Fruit fly (Drosophila melanogaster): Measurements from ENCODE around the gene clumsy.

The clumsy gene

dm6 chr2L:21196511-21196910 lies 9.8 kb upstream of the clumsy start (continued):
- peak; percentile 25 for TF ChIP-seq esn (GFP tag; optimal IDR thresholded peaks at IDR 0.05)
- TF ChIP-seq CG6163 (GFP tag; IDR thresholded peaks at IDR 0.05), result no peak
- TF ChIP-seq Sox102F (GFP tag; optimal IDR thresholded peaks at IDR 0.05), result no peak
- TF ChIP-seq CG8632 (GFP tag; optimal IDR thresholded peaks at IDR 0.05), result no peak
- no peak for TF ChIP-seq CG16779 (tag; optimal IDR thresholded peaks at IDR 0.05)
- peak; percentile 14 for TF ChIP-seq net (GFP tag; optimal IDR thresholded peaks at IDR 0.05)
- TF ChIP-seq eg (GFP tag; IDR thresholded peaks at IDR 0.05), result 0 out of 3 replicates have a peak, but pooled peaks have one; percentile 18
- peak; percentile 34 for TF ChIP-seq pdm3 (GFP tag; optimal IDR thresholded peaks at IDR 0.05)
- TF ChIP-seq Met (GFP tag; optimal IDR thresholded peaks at IDR 0.05), result peak; percentile 23
- peak; percentile 75 for TF ChIP-seq Eip78C (GFP tag)
- TF ChIP-seq CG15336 (GFP tag; IDR thresholded peaks at IDR 0.05), result peak; percentile 26; the same call in 1 of the 2 replicates
- no peak for TF ChIP-seq fd85E (GFP tag; optimal IDR thresholded peaks at IDR 0.05)
- no peak for TF ChIP-seq CG34406 (GFP tag; optimal IDR thresholded peaks at IDR 0.05)
- TF ChIP-seq Smox (GFP tag; optimal IDR thresholded peaks at IDR 0.05), result peak; percentile 26
- TF ChIP-seq lz (GFP tag; optimal IDR thresholded peaks at IDR 0.05), result no peak
- TF ChIP-seq OdsH (GFP tag; optimal IDR thresholded peaks at IDR 0.05), result peak; percentile 43
- TF ChIP-seq CG3919 (GFP tag; optimal IDR thresholded peaks at IDR 0.05), result peak; percentile 37
- TF ChIP-seq CG3032 (tag; optimal IDR thresholded peaks at IDR 0.05), result peak; percentile 31
- TF ChIP-seq fkh (GFP tag; optimal IDR thresholded peaks at IDR 0.05), result peak; percentile 29
- TF ChIP-seq Ets21C (GFP tag; optimal IDR thresholded peaks at IDR 0.05), result no peak
- peak; percentile 73 for TF ChIP-seq CG32006 (GFP tag; optimal IDR thresholded peaks at IDR 0.05)
- no peak for TF ChIP-seq cyc (GFP tag; optimal IDR thresholded peaks at IDR 0.05)
- TF ChIP-seq fd59A (GFP tag; optimal IDR thresholded peaks at IDR 0.05), result no peak
- no peak for TF ChIP-seq CG6792 (GFP tag; optimal IDR thresholded peaks at IDR 0.05)
- TF ChIP-seq CG7368 (GFP tag; optimal IDR thresholded peaks at IDR 0.05), result no peak
- peak; percentile 53 for TF ChIP-seq Hr4 (GFP tag; optimal IDR thresholded peaks at IDR 0.05)
- TF ChIP-seq CG6854 (GFP tag; optimal IDR thresholded peaks at IDR 0.05), result no peak
- TF ChIP-seq Lpt (GFP tag; optimal IDR thresholded peaks at IDR 0.05), result no peak
- no peak for TF ChIP-seq ss (GFP tag; optimal IDR thresholded peaks at IDR 0.05)
- peak; percentile 33 for TF ChIP-seq achi (GFP tag; optimal IDR thresholded peaks at IDR 0.05)
- no peak for TF ChIP-seq Eip75B (GFP tag; optimal IDR thresholded peaks at IDR 0.05)
- TF ChIP-seq salr (GFP tag; optimal IDR thresholded peaks at IDR 0.05), result no peak
- no peak for TF ChIP-seq CG11294 (GFP tag; IDR thresholded peaks at IDR 0.05)
- TF ChIP-seq Sox15 (GFP tag; optimal IDR thresholded peaks at IDR 0.05), result no peak
- TF ChIP-seq CG8119 (GFP tag; IDR thresholded peaks at IDR 0.05), result no peak; the same call in 2 of the 3 replicates
- peak; percentile 18 for TF ChIP-seq CG6276 (GFP tag; optimal IDR thresholded peaks at IDR 0.05)
- no peak for TF ChIP-seq CG9139 (GFP tag; optimal IDR thresholded peaks at IDR 0.05)
- peak; percentile 19 for TF ChIP-seq svp (GFP tag)
- peak; percentile 65 for TF ChIP-seq Hr39 (GFP tag; optimal IDR thresholded peaks at IDR 0.05)
- peak; percentile 25 for TF ChIP-seq topi (GFP tag; optimal IDR thresholded peaks at IDR 0.05)

dm6 chr2L:21197178-21197577 lies 9.1 kb upstream of the clumsy start:
- peak; percentile 78 for TF ChIP-seq Eip78C (GFP tag)
- 0 out of 2 replicates have a peak, but pooled peaks have one; percentile 10 for TF ChIP-seq CG11294 (GFP tag; IDR thresholded peaks at IDR 0.05)
- TF ChIP-seq CG8632 (GFP tag; optimal IDR thresholded peaks at IDR 0.05), result no peak
- no peak for TF ChIP-seq CG9139 (GFP tag; optimal IDR thresholded peaks at IDR 0.05)
- TF ChIP-seq CG6808 (GFP tag; optimal IDR thresholded peaks at IDR 0.05), result no peak
- no peak for TF ChIP-seq CG3032 (tag; optimal IDR thresholded peaks at IDR 0.05)
- TF ChIP-seq CG4318 (GFP tag; optimal IDR thresholded peaks at IDR 0.05), result peak; percentile 23
- TF ChIP-seq CG1621 (tag; optimal IDR thresholded peaks at IDR 0.05), result no peak
- TF ChIP-seq Ets21C (GFP tag; optimal IDR thresholded peaks at IDR 0.05), result peak; percentile 5
- peak; percentile 52 for TF ChIP-seq Hr4 (GFP tag; optimal IDR thresholded peaks at IDR 0.05)
- TF ChIP-seq CG10669 (GFP tag; optimal IDR thresholded peaks at IDR 0.05), result peak; percentile 22
- peak; percentile 56 for TF ChIP-seq CG32006 (GFP tag; optimal IDR thresholded peaks at IDR 0.05)
- no peak for TF ChIP-seq spab (GFP tag; optimal IDR thresholded peaks at IDR 0.05)
- TF ChIP-seq vri (GFP tag; optimal IDR thresholded peaks at IDR 0.05), result no peak
- peak; percentile 28 for TF ChIP-seq Lpt (GFP tag; optimal IDR thresholded peaks at IDR 0.05)
- no peak for TF ChIP-seq salr (GFP tag; optimal IDR thresholded peaks at IDR 0.05)
- TF ChIP-seq svp (GFP tag), result peak; percentile 71
- no peak for TF ChIP-seq fd59A (GFP tag; optimal IDR thresholded peaks at IDR 0.05)
- TF ChIP-seq Eip75B (GFP tag; optimal IDR thresholded peaks at IDR 0.05), result no peak
- TF ChIP-seq Smox (GFP tag; optimal IDR thresholded peaks at IDR 0.05), result peak; percentile 29
- TF ChIP-seq CG16779 (tag; optimal IDR thresholded peaks at IDR 0.05), result no peak
- no peak for TF ChIP-seq lz (GFP tag; optimal IDR thresholded peaks at IDR 0.05)
- TF ChIP-seq fkh (GFP tag; optimal IDR thresholded peaks at IDR 0.05), result no peak
- peak; percentile 36 for TF ChIP-seq CG6276 (GFP tag; optimal IDR thresholded peaks at IDR 0.05)
- TF ChIP-seq topi (GFP tag; optimal IDR thresholded peaks at IDR 0.05), result peak; percentile 27
- no peak for TF ChIP-seq fd85E (GFP tag; optimal IDR thresholded peaks at IDR 0.05)
- TF ChIP-seq CG3919 (GFP tag; optimal IDR thresholded peaks at IDR 0.05), result peak; percentile 47
- peak; percentile 3 for TF ChIP-seq CG31627 (GFP tag; optimal IDR thresholded peaks at IDR 0.05)
- peak; percentile 21 for TF ChIP-seq pdm3 (GFP tag; optimal IDR thresholded peaks at IDR 0.05)
- TF ChIP-seq dsx (GFP tag; optimal IDR thresholded peaks at IDR 0.05; ENCODE audit: poor library complexity, severe bottlenecking), result no peak
- TF ChIP-seq CG6792 (GFP tag; optimal IDR thresholded peaks at IDR 0.05), result no peak

Measured in whole organism, prepupa.